Worm (Caenorhabditis elegans) whole organism, late embryonic: ENCODE data around the gene htz-1.

Experiments used
- Y22D7AL.16 ChIP-seq: sonication (generic microtip); optimal IDR thresholded peaks from 2 replicates; lab custom pipeline; 2016; ENCODE audit warnings: missing genetic modification characterization, missing compliant biosample characterization
- eyg-1 ChIP-seq: sonication (generic microtip); optimal IDR thresholded peaks from 2 replicates; lab custom pipeline; 2016; ENCODE audit warnings: missing genotype, missing genetic modification characterization, missing compliant biosample characterization
- fkh-6 ChIP-seq: sonication (generic microtip); optimal IDR thresholded peaks from 2 replicates; lab custom pipeline; 2016; ENCODE audit warnings: missing genetic modification characterization, missing compliant biosample characterization
- nhr-11 ChIP-seq: fragments of 150-350 bp; optimal IDR thresholded peaks from 2 replicates; lab custom pipeline; 2014; ENCODE audit warnings: missing biosample characterization, missing genetic modification characterization
- unc-86 ChIP-seq: sonication (generic microtip); optimal IDR thresholded peaks from 2 replicates; lab custom pipeline; 2016; ENCODE audit warnings: missing genetic modification characterization, missing compliant biosample characterization

DNA sequence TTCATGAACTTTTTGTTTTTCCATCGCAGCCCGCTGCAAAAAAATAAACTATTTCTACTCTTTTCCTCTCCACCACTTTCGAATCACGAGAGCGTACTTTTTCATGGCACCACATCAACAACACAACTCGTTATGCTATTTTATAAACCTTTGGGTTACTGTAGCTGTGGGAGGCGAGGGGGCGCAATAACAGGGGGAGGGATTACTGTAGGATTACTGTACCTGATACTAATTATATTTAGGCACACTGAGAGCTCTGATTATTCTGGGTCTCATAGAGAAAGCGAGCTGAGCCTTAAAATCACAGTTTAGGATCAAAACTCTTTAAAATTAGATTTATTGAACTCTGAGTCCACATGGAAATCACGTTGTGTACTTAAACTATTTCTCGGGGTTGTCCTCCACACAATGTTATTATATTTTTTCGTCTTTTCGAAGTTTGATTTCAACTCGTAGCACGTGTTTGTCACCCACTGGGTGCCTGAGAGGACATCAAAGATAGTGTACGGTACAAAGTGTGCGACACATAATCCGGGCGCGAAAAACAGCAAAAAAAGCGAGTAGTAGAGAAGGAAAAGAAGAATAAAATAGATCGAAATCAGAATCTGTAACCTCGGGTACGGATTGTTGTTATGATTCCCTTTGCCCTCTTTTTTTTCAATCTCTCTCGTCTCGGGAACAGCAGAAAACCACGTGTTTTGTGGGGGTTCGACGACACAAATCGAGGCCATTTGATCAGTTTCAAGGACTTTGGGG is 26.6 kb downstream of the htz-1 start:
- no peak for TF ChIP-seq nhr-11 (tag; lab: Kevin White, UChicago)
- TF ChIP-seq unc-86, result no peak
- no peak for TF ChIP-seq fkh-6 (tag; lab: Kevin White, UChicago)
- no peak for TF ChIP-seq eyg-1 (tag; lab: Kevin White, UChicago)
- TF ChIP-seq Y22D7AL.16 (tag; lab: Kevin White, UChicago), result no peak
